Worm (Caenorhabditis elegans): ENCODE data around the gene zyg-12.

Gene zyg-12

ce11 chrII:4914214-4914613, 35.5 kb upstream of the zyg-12 start, which contains the start of gene R05F9.11 (continued):
- TF ChIP-seq lsl-1 (GFP tag; optimal IDR thresholded peaks at IDR 0.05) (peak; percentile 94), F57C9.4 (tag; optimal IDR thresholded peaks at IDR 0.05) (no peak), lin-26 (GFP tag; IDR thresholded peaks at IDR 0.05) (no peak), F52B5.7 (tag; optimal IDR thresholded peaks at IDR 0.05) (no peak), dpl-1 (GFP tag; optimal IDR thresholded peaks at IDR 0.05) (no peak), ceh-58 (GFP tag; IDR thresholded peaks at IDR 0.05) (no peak), snpc-4 (GFP tag; optimal IDR thresholded peaks at IDR 0.05) (no peak), snpc-4 (tag; optimal IDR thresholded peaks at IDR 0.05) (no peak), let-607 (tag; optimal IDR thresholded peaks at IDR 0.05) (no peak), F23B12.7 (tag; optimal IDR thresholded peaks at IDR 0.05; ENCODE audit: insufficient read depth) (no peak), lsy-27 (tag; optimal IDR thresholded peaks at IDR 0.05; ENCODE audit: borderline replicate concordance, insufficient read depth) (no peak), mes-4 (tag; optimal IDR thresholded peaks at IDR 0.05) (no peak), nfya-1 (tag; optimal IDR thresholded peaks at IDR 0.05; ENCODE audit: borderline replicate concordance, insufficient read depth) (no peak), attf-3 (GFP tag; conservative IDR thresholded peaks at IDR 0.05) (no peak), lin-40 (tag; optimal IDR thresholded peaks at IDR 0.05) (no peak), lir-1 (GFP tag; conservative IDR thresholded peaks at IDR 0.05) (no peak), bed-2 (GFP tag; IDR thresholded peaks at IDR 0.05) (no peak), ztf-3 (GFP tag; optimal IDR thresholded peaks at IDR 0.05) (no peak), ceh-27 (GFP tag; optimal IDR thresholded peaks at IDR 0.05) (no peak), hlh-12 (tag; optimal IDR thresholded peaks at IDR 0.05) (no peak), ceh-100 (GFP tag; IDR thresholded peaks at IDR 0.05) (no peak), B0261.1 (tag; optimal IDR thresholded peaks at IDR 0.05) (no peak), somi-1 (GFP tag; optimal IDR thresholded peaks at IDR 0.05) (no peak), lag-1 (GFP tag; IDR thresholded peaks at IDR 0.05) (no peak), aptf-2 (GFP tag; conservative IDR thresholded peaks at IDR 0.05) (no peak), mcd-1 (GFP tag; IDR thresholded peaks at IDR 0.05) (0 out of 2 replicates have a peak, but pooled peaks have one; percentile 18), ztf-6 (GFP tag; IDR thresholded peaks at IDR 0.05) (no peak), egrh-3 (GFP tag; IDR thresholded peaks at IDR 0.05) (no peak), K11D2.4 (GFP tag; IDR thresholded peaks at IDR 0.05) (no peak), ztf-22 (GFP tag; optimal IDR thresholded peaks at IDR 0.05) (no peak), B0019.2 (GFP tag; conservative IDR thresholded peaks at IDR 0.05) (no peak), hlh-26 (GFP tag; conservative IDR thresholded peaks at IDR 0.05) (no peak), die-1 (tag; optimal IDR thresholded peaks at IDR 0.05) (no peak), cebp-2 (GFP tag; IDR thresholded peaks at IDR 0.05) (no peak), ztf-25 (GFP tag; IDR thresholded peaks at IDR 0.05) (no peak), gei-17 (GFP tag; optimal IDR thresholded peaks at IDR 0.05) (no peak), K12H6.12 (tag; optimal IDR thresholded peaks at IDR 0.05) (no peak), hrde-1 (tag; optimal IDR thresholded peaks at IDR 0.05; ENCODE audit: borderline replicate concordance) (no peak), dpff-1 (tag; optimal IDR thresholded peaks at IDR 0.05) (no peak), sptf-2 (GFP tag; optimal IDR thresholded peaks at IDR 0.05) (no peak), ztf-26 (tag; optimal IDR thresholded peaks at IDR 0.05) (no peak), ZK185.1 (tag; optimal IDR thresholded peaks at IDR 0.05; ENCODE audit: poor library complexity, severe bottlenecking) (no peak), F10E7.11 (tag; optimal IDR thresholded peaks at IDR 0.05) (no peak), zim-3 (tag; optimal IDR thresholded peaks at IDR 0.05) (no peak), C17E4.6 (GFP tag; IDR thresholded peaks at IDR 0.05) (no peak), nhr-120 (GFP tag; IDR thresholded peaks at IDR 0.05) (no peak), him-1 (tag; optimal IDR thresholded peaks at IDR 0.05) (peak; percentile 79), rec-8 (tag; optimal IDR thresholded peaks at IDR 0.05) (no peak), chd-7 (tag; optimal IDR thresholded peaks at IDR 0.05) (no peak)
